Fruit fly (Drosophila melanogaster): ENCODE data around the gene TotE.

Gene TotE

dm6 chr2L:19895526-19896185 lies 17.7 kb downstream of the TotE start (continued):
- TF ChIP-seq fkh (GFP tag; optimal IDR thresholded peaks at IDR 0.05) (peak; percentile 28), OdsH (GFP tag; optimal IDR thresholded peaks at IDR 0.05) (peak; percentile 92), CG4318 (GFP tag; optimal IDR thresholded peaks at IDR 0.05) (peak; percentile 90), CG34406 (GFP tag; optimal IDR thresholded peaks at IDR 0.05) (peak; percentile 86), CG3032 (tag; optimal IDR thresholded peaks at IDR 0.05) (peak; percentile 86), CG6808 (GFP tag; optimal IDR thresholded peaks at IDR 0.05) (peak; percentile 86), Sox15 (GFP tag; optimal IDR thresholded peaks at IDR 0.05) (peak; percentile 72), Blimp-1 (GFP tag; optimal IDR thresholded peaks at IDR 0.05) (peak; percentile 35), acj6 (GFP tag; optimal IDR thresholded peaks at IDR 0.05) (peak; percentile 88), CG16779 (tag; optimal IDR thresholded peaks at IDR 0.05) (peak; percentile 87), CG8632 (GFP tag; optimal IDR thresholded peaks at IDR 0.05) (peak; percentile 85), CG32006 (GFP tag; optimal IDR thresholded peaks at IDR 0.05) (peak; percentile 95)

- TF ChIP-seq Sox14 (GFP tag; optimal IDR thresholded peaks at IDR 0.05) = peak; percentile 4
- TF ChIP-seq fd85E (GFP tag; optimal IDR thresholded peaks at IDR 0.05) = no peak
- TF ChIP-seq acj6 (GFP tag; optimal IDR thresholded peaks at IDR 0.05) = no peak
- no peak for TF ChIP-seq CG11762 (GFP tag; optimal IDR thresholded peaks at IDR 0.05; ENCODE audit: insufficient read depth)
- TF ChIP-seq Hr4 (GFP tag; optimal IDR thresholded peaks at IDR 0.05) = peak; percentile 57
- no peak for TF ChIP-seq Hr39 (GFP tag; optimal IDR thresholded peaks at IDR 0.05)
- TF ChIP-seq Hr38 (GFP tag; optimal IDR thresholded peaks at IDR 0.05) = no peak
- peak; percentile 56; the same call in 1 of the 3 replicates for TF ChIP-seq CG8119 (GFP tag; IDR thresholded peaks at IDR 0.05)
- no peak for TF ChIP-seq salr (GFP tag; optimal IDR thresholded peaks at IDR 0.05)
- no peak for TF ChIP-seq Blimp-1 (GFP tag; optimal IDR thresholded peaks at IDR 0.05)
- TF ChIP-seq Smox (GFP tag; optimal IDR thresholded peaks at IDR 0.05) = no peak
- TF ChIP-seq CG6163 (GFP tag; IDR thresholded peaks at IDR 0.05) = 0 out of 3 replicates have a peak, but pooled peaks have one; percentile 12
- no peak for TF ChIP-seq svp (GFP tag)
- no peak for TF ChIP-seq cyc (GFP tag; optimal IDR thresholded peaks at IDR 0.05)
- no peak for TF ChIP-seq achi (GFP tag; optimal IDR thresholded peaks at IDR 0.05)
- no peak for TF ChIP-seq lz (GFP tag; optimal IDR thresholded peaks at IDR 0.05)
- TF ChIP-seq CG6854 (GFP tag; optimal IDR thresholded peaks at IDR 0.05) = no peak
- TF ChIP-seq CG10631 (GFP tag; optimal IDR thresholded peaks at IDR 0.05) = no peak
- no peak for TF ChIP-seq CG6276 (GFP tag; optimal IDR thresholded peaks at IDR 0.05)
- no peak for TF ChIP-seq CG8632 (GFP tag; optimal IDR thresholded peaks at IDR 0.05)
- no peak for TF ChIP-seq Eip75B (GFP tag; optimal IDR thresholded peaks at IDR 0.05)
- no peak for TF ChIP-seq CG3032 (tag; optimal IDR thresholded peaks at IDR 0.05)
- TF ChIP-seq dac (GFP tag; optimal IDR thresholded peaks at IDR 0.05) = no peak
- no peak for TF ChIP-seq Eip93F (GFP tag; optimal IDR thresholded peaks at IDR 0.05)
- TF ChIP-seq Lpt (GFP tag; optimal IDR thresholded peaks at IDR 0.05) = no peak
- TF ChIP-seq CG32006 (GFP tag; optimal IDR thresholded peaks at IDR 0.05) = peak; percentile 38
- TF ChIP-seq CG9139 (GFP tag; optimal IDR thresholded peaks at IDR 0.05) = no peak
- TF ChIP-seq esn (GFP tag; optimal IDR thresholded peaks at IDR 0.05) = no peak
- no peak for TF ChIP-seq CG34406 (GFP tag; optimal IDR thresholded peaks at IDR 0.05)
- TF ChIP-seq CG1621 (tag; optimal IDR thresholded peaks at IDR 0.05) = no peak
- no peak for TF ChIP-seq Sox102F (GFP tag; optimal IDR thresholded peaks at IDR 0.05)
- no peak for TF ChIP-seq CG8319 (GFP tag; optimal IDR thresholded peaks at IDR 0.05)
- TF ChIP-seq Ets96B (tag; optimal IDR thresholded peaks at IDR 0.05) = peak; percentile 9
- 0 out of 2 replicates have a peak, but pooled peaks have one; percentile 13 for TF ChIP-seq Gug (GFP tag; IDR thresholded peaks at IDR 0.05)
- TF ChIP-seq CG6792 (GFP tag; optimal IDR thresholded peaks at IDR 0.05) = no peak
- TF ChIP-seq CG31627 (GFP tag; optimal IDR thresholded peaks at IDR 0.05) = no peak
- peak; percentile 15 for TF ChIP-seq pdm3 (GFP tag; optimal IDR thresholded peaks at IDR 0.05)
- no peak for TF ChIP-seq CG11294 (GFP tag; IDR thresholded peaks at IDR 0.05)
- no peak for TF ChIP-seq net (GFP tag; optimal IDR thresholded peaks at IDR 0.05)
- TF ChIP-seq CG3919 (GFP tag; optimal IDR thresholded peaks at IDR 0.05) = peak; percentile 33
- peak; percentile 18 to 43 for TF ChIP-seq ss (GFP tag; optimal IDR thresholded peaks at IDR 0.05)
- no peak for TF ChIP-seq CG11902 (GFP tag; optimal IDR thresholded peaks at IDR 0.05)
- no peak for TF ChIP-seq Met (GFP tag; optimal IDR thresholded peaks at IDR 0.05)
These were observed 18.5 kb downstream of the TotE start for dm6 chr2L:19894826-19895225.
